Worm (Caenorhabditis elegans): ENCODE measurements around the gene C25F9.14.

C25F9.14 gene

ce11 chrV:19428936-19429335, 7.3 kb upstream of the C25F9.14 start (continued):
- TF ChIP-seq pax-3 (tag; optimal IDR thresholded peaks at IDR 0.05) (no peak), fkh-10 (GFP tag; optimal IDR thresholded peaks at IDR 0.05) (no peak), unc-130 (tag; optimal IDR thresholded peaks at IDR 0.05) (no peak), pag-3 (tag; optimal IDR thresholded peaks at IDR 0.05; ENCODE audit: borderline replicate concordance, insufficient read depth) (no peak), nhr-12 (tag; optimal IDR thresholded peaks at IDR 0.05) (no peak), unc-30 (tag; optimal IDR thresholded peaks at IDR 0.05) (no peak), ztf-4 (tag; optimal IDR thresholded peaks at IDR 0.05) (no peak), fkh-4 (tag; optimal IDR thresholded peaks at IDR 0.05; ENCODE audit: borderline replicate concordance) (no peak), jun-1 (tag; optimal IDR thresholded peaks at IDR 0.05) (no peak), rnt-1 (tag; optimal IDR thresholded peaks at IDR 0.05) (no peak), fos-1 (tag; optimal IDR thresholded peaks at IDR 0.05) (no peak)

DNA sequence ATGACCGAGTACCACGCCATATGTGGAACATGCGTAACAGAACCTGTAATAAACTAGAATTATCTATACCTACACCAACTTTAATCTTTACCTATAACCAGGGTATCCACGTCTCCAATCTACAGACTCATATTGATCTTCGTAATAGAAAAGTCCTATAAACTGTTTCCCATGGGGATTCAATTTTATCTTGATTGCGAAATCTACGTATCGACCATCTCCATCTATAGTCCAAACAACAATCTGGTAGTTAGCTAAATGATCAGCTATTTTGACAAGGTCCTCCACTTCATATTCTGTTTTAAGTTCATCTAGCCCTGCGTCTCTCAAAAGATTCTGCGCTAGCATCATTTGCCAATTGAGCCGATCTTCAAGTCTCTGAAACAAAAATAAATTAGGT, 6.7 kb upstream of the C25F9.14 start:
- TF ChIP-seq nhr-71 (tag; optimal IDR thresholded peaks at IDR 0.05) (peak; percentile 36), nhr-28 (tag; optimal IDR thresholded peaks at IDR 0.05) (no peak), pax-3 (tag; optimal IDR thresholded peaks at IDR 0.05) (no peak), snu-23 (GFP tag; optimal IDR thresholded peaks at IDR 0.05) (peak; percentile 21), grh-1 (GFP tag; IDR thresholded peaks at IDR 0.05) (peak; percentile 45; the same call in 1 of the 2 replicates), nhr-12 (tag; optimal IDR thresholded peaks at IDR 0.05) (no peak), nhr-20 (tag; optimal IDR thresholded peaks at IDR 0.05) (peak; percentile 61), sup-37 (GFP tag; optimal IDR thresholded peaks at IDR 0.05) (no peak), dpl-1 (GFP tag; optimal IDR thresholded peaks at IDR 0.05) (no peak), sptf-1 (tag; optimal IDR thresholded peaks at IDR 0.05) (no peak), lsy-2 (tag; optimal IDR thresholded peaks at IDR 0.05) (peak; percentile 13 to 15), ceh-63 (GFP tag; optimal IDR thresholded peaks at IDR 0.05) (no peak), nhr-19 (GFP tag; conservative IDR thresholded peaks at IDR 0.05) (peak; percentile 29; the same call in 1 of the 2 replicates), rnt-1 (tag; optimal IDR thresholded peaks at IDR 0.05) (peak; percentile 38), mef-2 (tag; optimal IDR thresholded peaks at IDR 0.05) (no peak), swsn-7 (tag; optimal IDR thresholded peaks at IDR 0.05) (no peak), efl-3 (GFP tag; optimal IDR thresholded peaks at IDR 0.05) (no peak), fkh-10 (GFP tag; optimal IDR thresholded peaks at IDR 0.05) (no peak), nhr-85 (tag) (peak; percentile 95), dsc-1 (tag; optimal IDR thresholded peaks at IDR 0.05) (no peak), alr-1 (tag; optimal IDR thresholded peaks at IDR 0.05; ENCODE audit: borderline replicate concordance) (no peak), zip-4 (GFP tag; optimal IDR thresholded peaks at IDR 0.05) (peak; percentile 19), skn-1 (tag; optimal IDR thresholded peaks at IDR 0.05) (no peak), lin-14 (GFP tag; optimal IDR thresholded peaks at IDR 0.05) (peak; percentile 73)

- TF ChIP-seq nhr-19 (GFP tag; conservative IDR thresholded peaks at IDR 0.05) = 0 out of 2 replicates have a peak, but pooled peaks have one; percentile 6
- TF ChIP-seq unc-30 (tag; optimal IDR thresholded peaks at IDR 0.05) = no peak
Measured at ce11 chrV:19430351-19430913, 5.9 kb upstream of the C25F9.14 start.

ce11 chrV:19431036-19431435, 5.2 kb upstream of the C25F9.14 start, which contains the start of gene srw-85:
srw-85 (minus strand) TSS chrV:19431136.
- TF ChIP-seq fkh-8 (tag; optimal IDR thresholded peaks at IDR 0.05) (no peak), ama-1 (optimal IDR thresholded peaks at IDR 0.05) (no peak)

DNA sequence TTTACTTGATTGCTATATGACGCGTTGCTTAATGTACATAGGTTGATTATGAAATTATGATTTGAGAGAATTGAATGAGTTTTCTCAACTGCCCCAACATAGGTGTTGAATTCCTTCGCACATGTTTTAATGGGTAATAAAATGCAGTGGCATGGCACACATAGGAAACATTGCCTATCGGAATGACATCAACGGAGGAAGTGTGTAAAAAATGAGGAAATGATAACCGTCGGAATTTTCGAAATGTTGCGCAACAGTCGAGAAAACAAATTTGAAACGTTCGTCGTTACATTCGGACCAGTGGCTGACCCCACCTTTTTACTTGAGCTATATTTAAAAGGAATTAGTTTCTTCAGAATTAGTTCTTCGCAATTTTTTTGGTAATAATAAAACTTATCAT, 4.3 kb upstream of the C25F9.14 start:
- TF ChIP-seq lsy-2 (tag; optimal IDR thresholded peaks at IDR 0.05) = no peak
- peak; percentile 14 for TF ChIP-seq elt-2 (tag; optimal IDR thresholded peaks at IDR 0.05)
